Worm (Caenorhabditis elegans): ENCODE measurements around the gene F41E6.7.
A peak's percentile ranks its signal among the peaks of the same experiment; 100 is the strongest.

The F41E6.7 gene

DNA sequence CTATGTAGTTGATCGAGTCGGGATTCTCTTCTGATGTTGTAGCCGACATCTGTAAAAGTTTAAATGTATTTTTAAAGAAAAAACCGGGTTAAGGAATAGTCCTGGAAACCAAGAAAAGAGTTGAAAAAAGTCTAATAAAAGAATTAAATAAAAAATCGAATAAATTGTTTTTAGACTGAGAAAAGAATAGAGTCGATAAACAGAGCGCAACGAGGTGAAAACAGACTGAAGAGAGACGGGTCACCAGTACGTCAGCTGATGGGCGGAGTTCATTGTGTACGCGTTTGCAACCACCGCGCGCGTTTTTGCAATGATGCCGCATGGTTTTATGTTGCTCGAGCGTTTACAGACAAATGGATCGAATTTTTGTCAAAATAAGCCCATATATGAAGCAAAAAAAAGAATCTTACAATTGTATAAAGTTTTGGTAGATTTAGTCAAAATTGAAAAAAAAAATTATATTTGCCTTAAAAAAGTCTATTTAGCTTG, 32.2 kb upstream of the F41E6.7 start, which contains the start of gene atg-18 (continued):
- no peak for TF ChIP-seq hmg-20 (GFP tag; IDR thresholded peaks at IDR 0.05)
- no peak for TF ChIP-seq athp-1 (tag; optimal IDR thresholded peaks at IDR 0.05)
- TF ChIP-seq pbrm-1 (GFP tag; IDR thresholded peaks at IDR 0.05), result peak; percentile 68
- TF ChIP-seq ceh-58 (GFP tag; IDR thresholded peaks at IDR 0.05), result no peak
- no peak for TF ChIP-seq hsf-1 (GFP tag; IDR thresholded peaks at IDR 0.05)
- TF ChIP-seq nhr-80 (tag; optimal IDR thresholded peaks at IDR 0.05), result peak; percentile 82
- no peak for TF ChIP-seq F49E8.2 (tag; optimal IDR thresholded peaks at IDR 0.05; ENCODE audit: insufficient read depth)
- peak; percentile 11 for TF ChIP-seq ZK185.1 (tag; optimal IDR thresholded peaks at IDR 0.05; ENCODE audit: poor library complexity, severe bottlenecking)
- no peak for TF ChIP-seq F57C9.4 (tag; optimal IDR thresholded peaks at IDR 0.05)
- TF ChIP-seq Y67H2A.10 (GFP tag; conservative IDR thresholded peaks at IDR 0.05), result 0 out of 2 replicates have a peak, but pooled peaks have one; percentile 52
- TF ChIP-seq ztf-6 (GFP tag; IDR thresholded peaks at IDR 0.05), result no peak
- TF ChIP-seq xnd-1 (tag; optimal IDR thresholded peaks at IDR 0.05), result no peak
- no peak; the same call in 1 of the 2 replicates for TF ChIP-seq rcor-1 (GFP tag; IDR thresholded peaks at IDR 0.05)

DNA sequence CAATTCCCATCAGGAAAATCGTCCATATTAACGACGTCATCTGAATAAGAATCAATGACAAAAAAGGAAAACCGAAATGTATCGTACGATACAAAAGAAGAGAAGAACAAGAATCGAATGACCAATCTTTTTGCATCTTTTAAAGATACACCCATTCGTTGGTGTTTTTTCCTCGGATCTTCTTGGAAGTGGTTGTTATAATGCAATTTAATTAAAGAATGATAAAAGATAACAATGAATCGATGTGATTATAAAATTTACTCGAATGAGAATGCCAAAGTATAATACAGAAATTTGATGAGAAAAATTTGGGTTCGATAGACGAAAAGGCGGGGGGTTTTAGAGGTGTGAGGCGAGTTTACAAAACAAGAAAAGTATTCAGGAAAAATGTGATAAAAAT, 29.9 kb upstream of the F41E6.7 start, which contains the start of gene F41E6.12:
F41E6.12 (minus strand) TSS at position 101 of the 400 bp plus-strand sequence.
- TF ChIP-seq ama-1 (optimal IDR thresholded peaks at IDR 0.05), result peak; percentile 69
- TF ChIP-seq ama-1 (GFP tag; optimal IDR thresholded peaks at IDR 0.05), result no peak
- no peak for TF ChIP-seq cebp-2 (GFP tag; IDR thresholded peaks at IDR 0.05)
- no peak for TF ChIP-seq hlh-26 (GFP tag; conservative IDR thresholded peaks at IDR 0.05)
- 0 out of 2 replicates have a peak, but pooled peaks have one; percentile 3 for TF ChIP-seq F33H1.4 (GFP tag; IDR thresholded peaks at IDR 0.05)
- TF ChIP-seq unc-130 (GFP tag; optimal IDR thresholded peaks at IDR 0.05), result no peak
- TF ChIP-seq Y53G8AR.9 (GFP tag; conservative IDR thresholded peaks at IDR 0.05), result peak; percentile 41; the same call in 1 of the 2 replicates
- TF ChIP-seq F22D6.2 (tag; optimal IDR thresholded peaks at IDR 0.05), result no peak
- no peak for TF ChIP-seq unc-62 (GFP tag; optimal IDR thresholded peaks at IDR 0.05)
- 0 out of 2 replicates have a peak, but pooled peaks have one; percentile 15 for TF ChIP-seq rcor-1 (GFP tag; IDR thresholded peaks at IDR 0.05)
- peak; percentile 47 for TF ChIP-seq tlf-1 (GFP tag; optimal IDR thresholded peaks at IDR 0.05)

DNA sequence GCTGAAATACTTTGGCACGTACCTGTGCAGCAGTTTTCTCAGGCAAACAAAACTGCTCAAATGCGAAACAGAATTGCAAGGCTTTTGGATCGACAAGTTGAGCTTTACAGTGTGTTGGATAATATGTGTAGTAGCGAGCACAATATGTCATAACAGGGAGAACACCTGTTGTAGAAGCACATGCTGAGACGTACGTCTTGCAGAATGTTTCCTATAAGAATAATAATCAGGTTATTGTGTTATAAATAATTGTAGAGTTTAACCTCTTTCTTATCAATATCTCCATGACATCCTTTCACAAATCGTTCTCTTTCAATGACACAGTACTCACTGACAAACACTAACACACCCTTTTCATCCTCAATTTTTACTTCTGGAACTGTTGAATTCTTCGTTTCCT, 28.5 kb upstream of the F41E6.7 start:
- TF ChIP-seq ceh-100 (GFP tag; IDR thresholded peaks at IDR 0.05), result no peak
- no peak for TF ChIP-seq ekl-4 (GFP tag; IDR thresholded peaks at IDR 0.05)
- no peak for TF ChIP-seq ztf-3 (GFP tag; optimal IDR thresholded peaks at IDR 0.05)
- no peak for TF ChIP-seq F52B5.7 (tag; optimal IDR thresholded peaks at IDR 0.05)
- TF ChIP-seq him-1 (tag; optimal IDR thresholded peaks at IDR 0.05), result no peak
- no peak for TF ChIP-seq rcor-1 (GFP tag; IDR thresholded peaks at IDR 0.05)
- no peak for TF ChIP-seq sptf-2 (GFP tag; optimal IDR thresholded peaks at IDR 0.05)
- no peak for TF ChIP-seq bed-1 (GFP tag; IDR thresholded peaks at IDR 0.05)
- TF ChIP-seq hlh-26 (GFP tag; conservative IDR thresholded peaks at IDR 0.05), result no peak
- TF ChIP-seq rpc-1 (optimal IDR thresholded peaks at IDR 0.05), result no peak
- no peak for TF ChIP-seq rpc-1 (tag; optimal IDR thresholded peaks at IDR 0.05)
- TF ChIP-seq T26A5.8 (tag; optimal IDR thresholded peaks at IDR 0.05), result no peak
- TF ChIP-seq mcd-1 (GFP tag; IDR thresholded peaks at IDR 0.05), result no peak
- TF ChIP-seq ztf-22 (GFP tag; optimal IDR thresholded peaks at IDR 0.05), result no peak
- no peak for TF ChIP-seq dpl-1 (GFP tag; optimal IDR thresholded peaks at IDR 0.05)
- no peak for TF ChIP-seq snpc-1.1 (tag; optimal IDR thresholded peaks at IDR 0.05; ENCODE audit: insufficient read depth)
- TF ChIP-seq F57C9.4 (tag; optimal IDR thresholded peaks at IDR 0.05), result no peak
- TF ChIP-seq sdz-38 (tag; optimal IDR thresholded peaks at IDR 0.05), result no peak
- TF ChIP-seq tbp1 (GFP tag; optimal IDR thresholded peaks at IDR 0.05), result no peak
- no peak for TF ChIP-seq gei-17 (GFP tag; optimal IDR thresholded peaks at IDR 0.05)
